Fruit fly (Drosophila melanogaster) whole organism, embryonic: ENCODE results near the gene CG33282.
A peak's percentile ranks its signal among the peaks of the same experiment; 100 is the strongest.

ENCODE experiments used
- B-H2 ChIP-seq: fragments of 200-800 bp; sonication (Bioruptor generic); optimal IDR thresholded peaks from 2 replicates; lab custom pipeline; 2018; ENCODE audit warnings: missing biosample characterization, mild to moderate bottlenecking, missing genetic modification characterization
- Blimp-1 ChIP-seq: fragments of 200-800 bp; sonication (Bioruptor generic); optimal IDR thresholded peaks from 3 replicates; lab custom pipeline; 2018; ENCODE audit warnings: missing biosample characterization, missing genetic modification characterization, mild to moderate bottlenecking, moderate library complexity, missing genetic modification reagents
- CG10274 ChIP-seq: fragments of 200-800 bp; sonication (Bioruptor generic); optimal IDR thresholded peaks from 3 replicates; lab custom pipeline; 2017; ENCODE audit warnings: missing biosample characterization, mild to moderate bottlenecking, missing genetic modification characterization
- CG10321 ChIP-seq: fragments of 200-800 bp; sonication (Bioruptor generic); IDR thresholded peaks from 2 replicates; pipeline ENCODE4 v1.3.6; 2022; ENCODE audit warnings: missing biosample characterization, missing genetic modification characterization
- CG10543 ChIP-seq: fragments of 200-800 bp; sonication (Bioruptor generic); optimal IDR thresholded peaks from 3 replicates; lab custom pipeline; 2017; ENCODE audit warnings: missing biosample characterization, mild to moderate bottlenecking, missing genetic modification characterization, moderate library complexity
- CG11093 ChIP-seq: fragments of 200-800 bp; sonication (Bioruptor generic); IDR thresholded peaks from 3 replicates; pipeline ENCODE4 v1.3.6; 2022; ENCODE audit warnings: missing biosample characterization, missing genetic modification characterization
- CG12155 ChIP-seq: fragments of 200-800 bp; sonication (Bioruptor generic); optimal IDR thresholded peaks from 3 replicates; lab custom pipeline; 2016; ENCODE audit warnings: missing biosample characterization, missing genetic modification characterization
- CG12391 ChIP-seq: fragments of 200-800 bp; sonication (Bioruptor generic); optimal IDR thresholded peaks from 3 replicates; lab custom pipeline; 2018; ENCODE audit warnings: missing biosample characterization, mild to moderate bottlenecking, missing genetic modification characterization, moderate library complexity
- CG12744 ChIP-seq: fragments of 200-800 bp; sonication (Bioruptor generic); optimal IDR thresholded peaks from 2 replicates; lab custom pipeline; 2016; ENCODE audit warnings: missing biosample characterization, missing genetic modification characterization
- CG13624 ChIP-seq: fragments of 200-800 bp; sonication (Bioruptor generic); optimal IDR thresholded peaks from 2 replicates; lab custom pipeline; 2016; ENCODE audit warnings: missing biosample characterization, missing genetic modification characterization
- CG1529 ChIP-seq: fragments of 200-800 bp; sonication (Bioruptor generic); optimal IDR thresholded peaks from 3 replicates; lab custom pipeline; 2018; ENCODE audit warnings: missing biosample characterization, missing genetic modification characterization
- CG15514 ChIP-seq: fragments of 200-800 bp; sonication (Bioruptor generic); optimal IDR thresholded peaks from 3 replicates; lab custom pipeline; 2017; ENCODE audit warnings: missing biosample characterization, missing genetic modification characterization, mild to moderate bottlenecking, moderate library complexity, missing genetic modification reagents
- CG16813 ChIP-seq: fragments of 200-800 bp; sonication (Bioruptor generic); IDR thresholded peaks from 3 replicates; pipeline ENCODE4 v1.3.6; 2022; ENCODE audit warnings: missing biosample characterization, missing genetic modification characterization; ENCODE audit not compliant: partially characterized antibody
- CG16863 ChIP-seq: fragments of 200-800 bp; sonication (Bioruptor generic); optimal IDR thresholded peaks from 3 replicates; lab custom pipeline; 2016; ENCODE audit warnings: missing biosample characterization, missing genetic modification characterization
- CG17359 ChIP-seq: fragments of 200-800 bp; sonication (Bioruptor generic); optimal IDR thresholded peaks from 3 replicates; lab custom pipeline; 2018; ENCODE audit warnings: missing biosample characterization, mild to moderate bottlenecking, missing genetic modification characterization, moderate library complexity
- CG18011 ChIP-seq: fragments of 200-800 bp; sonication (Bioruptor generic); optimal IDR thresholded peaks from 2 replicates; lab custom pipeline; 2017; ENCODE audit warnings: missing biosample characterization, missing genetic modification characterization, mild to moderate bottlenecking, moderate library complexity, missing genotype
- CG1832 ChIP-seq: fragments of 200-800 bp; sonication (Bioruptor generic); optimal IDR thresholded peaks from 2 replicates; lab custom pipeline; 2017; ENCODE audit warnings: missing biosample characterization, mild to moderate bottlenecking, missing genetic modification characterization, inconsistent platforms
- CG30020 ChIP-seq: fragments of 200-800 bp; optimal IDR thresholded peaks from 2 replicates; lab custom pipeline; 2019; ENCODE audit warnings: missing biosample characterization, mild to moderate bottlenecking, missing genetic modification characterization, moderate library complexity
- CG30431 ChIP-seq: fragments of 200-800 bp; sonication (Bioruptor generic); optimal IDR thresholded peaks from 2 replicates; lab custom pipeline; 2017; ENCODE audit warnings: missing biosample characterization, missing genetic modification characterization
- CG33557 ChIP-seq: fragments of 200-800 bp; sonication (Bioruptor generic); optimal IDR thresholded peaks from 2 replicates; lab custom pipeline; 2019; ENCODE audit warnings: missing biosample characterization, mild to moderate bottlenecking, missing genetic modification characterization, moderate library complexity
- CG34376 ChIP-seq: fragments of 200-800 bp; sonication (Bioruptor generic); optimal IDR thresholded peaks from 2 replicates; lab custom pipeline; 2018; ENCODE audit warnings: missing biosample characterization, mild to moderate bottlenecking, missing genetic modification characterization
- CG7839 ChIP-seq: fragments of 200-800 bp; sonication (Bioruptor generic); optimal IDR thresholded peaks from 3 replicates; lab custom pipeline; 2018; ENCODE audit warnings: missing biosample characterization, mild to moderate bottlenecking, missing genetic modification characterization, moderate library complexity
- CG9817 ChIP-seq: fragments of 200-800 bp; sonication (Bioruptor generic); optimal IDR thresholded peaks from 2 replicates; lab custom pipeline; 2018; ENCODE audit warnings: missing biosample characterization, mild to moderate bottlenecking, missing genetic modification characterization, moderate library complexity
- CG9876 ChIP-seq: fragments of 200-800 bp; sonication (Bioruptor generic); optimal IDR thresholded peaks from 2 replicates; lab custom pipeline; 2016; ENCODE audit warnings: missing biosample characterization, missing genetic modification characterization
- Eip74EF ChIP-seq, 2 experiments: fragments of 200-800 bp in 1 of 2; fragments of >200 bp in 1 of 2; sonication (Bioruptor generic) in 1 of 2; optimal IDR thresholded peaks; 2 replicates each; lab custom pipeline; 2017 to 2019; ENCODE audit warnings: missing biosample characterization in 2 of 2, missing genetic modification characterization in 2 of 2, mild to moderate bottlenecking in 1 of 2, moderate library complexity in 1 of 2
- Ets65A ChIP-seq: fragments of 200-800 bp; sonication (Bioruptor generic); peaks from one replicate; lab custom pipeline; 2016; ENCODE audit warnings: missing biosample characterization, missing genetic modification characterization
- HLH3B ChIP-seq: fragments of 200-800 bp; sonication (Bioruptor generic); IDR thresholded peaks from 2 replicates; pipeline ENCODE4 v1.3.6; 2022; ENCODE audit warnings: missing biosample characterization, missing genetic modification characterization
- Hr3 ChIP-seq: fragments of 200-800 bp; sonication (Bioruptor generic); optimal IDR thresholded peaks from 3 replicates; lab custom pipeline; 2016; ENCODE audit warnings: missing biosample characterization, missing genetic modification characterization
- NC2α ChIP-seq: fragments of 200-800 bp; sonication (Bioruptor generic); optimal IDR thresholded peaks from 2 replicates; lab custom pipeline; 2016; ENCODE audit warnings: missing biosample characterization, missing genetic modification characterization
- Neu2 ChIP-seq: fragments of 200-800 bp; sonication (Bioruptor generic); optimal IDR thresholded peaks from 3 replicates; lab custom pipeline; 2016; ENCODE audit warnings: missing biosample characterization, missing genetic modification characterization, borderline replicate concordance
- Nf-YB ChIP-seq: fragments of 200-800 bp; sonication (Bioruptor generic); optimal IDR thresholded peaks from 3 replicates; lab custom pipeline; 2019; ENCODE audit warnings: missing biosample characterization, mild to moderate bottlenecking, missing genetic modification characterization, moderate library complexity
- Rx ChIP-seq: fragments of 200-800 bp; sonication (Bioruptor generic); IDR thresholded peaks from 2 replicates; pipeline ENCODE4 v1.3.6; 2022; ENCODE audit warnings: missing biosample characterization, missing genetic modification characterization
- Sry-β ChIP-seq: fragments of 200-800 bp; sonication (Bioruptor generic); optimal IDR thresholded peaks from 2 replicates; lab custom pipeline; 2018; ENCODE audit warnings: missing biosample characterization, mild to moderate bottlenecking, missing genetic modification characterization, moderate library complexity
- ap ChIP-seq: fragments of 200-800 bp; sonication (Bioruptor generic); IDR thresholded peaks from 2 replicates; pipeline ENCODE4 v1.3.6; 2022; ENCODE audit warnings: missing biosample characterization, missing genetic modification characterization
- ara ChIP-seq: fragments of 200-800 bp; sonication (Bioruptor generic); IDR thresholded peaks from 2 replicates; pipeline ENCODE4 v1.3.6; 2022; ENCODE audit warnings: missing biosample characterization, missing genetic modification characterization
- bcd ChIP-seq: fragments of 200-800 bp; sonication (Bioruptor generic); optimal IDR thresholded peaks from 2 replicates; lab custom pipeline; 2017; ENCODE audit warnings: missing biosample characterization, mild to moderate bottlenecking, missing genetic modification characterization
- crc ChIP-seq: fragments of 200-800 bp; sonication (Bioruptor generic); optimal IDR thresholded peaks from 2 replicates; lab custom pipeline; 2016; ENCODE audit warnings: missing biosample characterization, missing genetic modification characterization
- cwo ChIP-seq: fragments of 200-800 bp; sonication (Bioruptor generic); optimal IDR thresholded peaks from 3 replicates; lab custom pipeline; 2017; ENCODE audit warnings: missing biosample characterization, missing genetic modification characterization, mild to moderate bottlenecking, moderate library complexity, missing genetic modification reagents
- dm ChIP-seq: fragments of 200-800 bp; sonication (Bioruptor generic); optimal IDR thresholded peaks from 3 replicates; lab custom pipeline; 2016; ENCODE audit warnings: missing biosample characterization, missing genetic modification characterization
- emc ChIP-seq: fragments of 200-800 bp; sonication (Bioruptor generic); optimal IDR thresholded peaks from 2 replicates; lab custom pipeline; 2016; ENCODE audit warnings: missing biosample characterization, missing genetic modification characterization
- fu2 ChIP-seq: fragments of 200-800 bp; sonication (Bioruptor generic); optimal IDR thresholded peaks from 2 replicates; lab custom pipeline; 2016; ENCODE audit warnings: missing biosample characterization, missing genetic modification characterization
- hth ChIP-seq: fragments of >200 bp; optimal IDR thresholded peaks from 2 replicates; lab custom pipeline; 2017; ENCODE audit warnings: inconsistent platforms
- ken ChIP-seq: fragments of 200-800 bp; sonication (Bioruptor generic); IDR thresholded peaks from 3 replicates; pipeline ENCODE4 v1.3.6; 2022; ENCODE audit warnings: missing biosample characterization, missing genetic modification characterization
- lov ChIP-seq, 2 experiments: fragments of 200-800 bp in 1 of 2; fragments of >200 bp in 1 of 2; sonication (Bioruptor generic) in 1 of 2; IDR thresholded peaks in 1 of 2; optimal IDR thresholded peaks in 1 of 2; 2 replicates in 1 of 2; 3 replicates in 1 of 2; pipeline versions ENCODE4 v1.3.6 to Lab custom; 2017 to 2022; ENCODE audit warnings: missing biosample characterization in 1 of 2, missing genetic modification characterization in 1 of 2
- mirr ChIP-seq: fragments of 200-800 bp; sonication (Bioruptor generic); optimal IDR thresholded peaks from 3 replicates; lab custom pipeline; 2018; ENCODE audit warnings: missing biosample characterization, mild to moderate bottlenecking, missing genetic modification characterization
- sisA ChIP-seq: fragments of 200-800 bp; sonication (Bioruptor generic); IDR thresholded peaks from 2 replicates; pipeline ENCODE4 v1.3.6; 2022; ENCODE audit warnings: missing biosample characterization, missing genetic modification characterization
- slp2 ChIP-seq: fragments of 200-800 bp; sonication (Bioruptor generic); optimal IDR thresholded peaks from 2 replicates; lab custom pipeline; 2016; ENCODE audit warnings: missing biosample characterization, missing genetic modification characterization
- ssp ChIP-seq: fragments of 200-800 bp; sonication (Bioruptor generic); IDR thresholded peaks from 2 replicates; pipeline ENCODE4 v1.3.6; 2022; ENCODE audit warnings: missing biosample characterization, missing genetic modification characterization
- twi ChIP-seq: fragments of 200-800 bp; optimal IDR thresholded peaks from 2 replicates; lab custom pipeline; 2019; ENCODE audit warnings: missing biosample characterization, mild to moderate bottlenecking, missing genetic modification characterization, moderate library complexity

Gene CG33282

dm6 chr2L:3338566-3339215, 11.0 kb downstream of the CG33282 start (continued):
- TF ChIP-seq CG12744 (GFP tag; lab: Kevin White, UChicago), result peak; percentile 47
- peak; percentile 54 for TF ChIP-seq ap (GFP tag; lab: Robert Waterston, UW)
- peak; percentile 88 for TF ChIP-seq slp2 (GFP tag; lab: Kevin White, UChicago)
- no peak for TF ChIP-seq Eip74EF (GFP tag; optimal IDR thresholded peaks at IDR 0.05; lab: Kevin White, UChicago)
- TF ChIP-seq CG30020, result no peak
- TF ChIP-seq Ets65A, result peak; percentile 96
- TF ChIP-seq CG33557 (GFP tag; lab: Kevin White, UChicago), result peak; percentile 39
- TF ChIP-seq Nf-YB, result peak; percentile 56
- no peak for TF ChIP-seq emc (GFP tag; lab: Kevin White, UChicago)
- peak; percentile 38 for TF ChIP-seq fu2
- peak; percentile 88 for TF ChIP-seq ara (GFP tag; lab: Robert Waterston, UW)
- no peak for TF ChIP-seq CG10543 (GFP tag; lab: Kevin White, UChicago)
- TF ChIP-seq mirr (GFP tag; lab: Kevin White, UChicago), result no peak
- TF ChIP-seq hth (lab: Kevin White, UChicago), result no peak
- TF ChIP-seq Blimp-1 (GFP tag; lab: Kevin White, UChicago), result peak; percentile 90
- TF ChIP-seq B-H2 (GFP tag; lab: Kevin White, UChicago), result no peak
- peak; percentile 88 for TF ChIP-seq CG12391 (tag; lab: Kevin White, UChicago)
- peak; percentile 87 for TF ChIP-seq CG16863 (GFP tag; lab: Kevin White, UChicago)
- peak; percentile 73 for TF ChIP-seq ssp (GFP tag; lab: Robert Waterston, UW)
- no peak for TF ChIP-seq cwo (GFP tag; lab: Kevin White, UChicago)
- TF ChIP-seq Rx (GFP tag; lab: Robert Waterston, UW), result peak; percentile 79
- peak; percentile 83 for TF ChIP-seq CG7839 (tag; lab: Kevin White, UChicago)
- TF ChIP-seq CG13624, result no peak
- TF ChIP-seq CG34376 (GFP tag; lab: Kevin White, UChicago), result no peak
- peak; percentile 66 for TF ChIP-seq dm
- peak; percentile 59 for TF ChIP-seq CG30431 (GFP tag; lab: Kevin White, UChicago)
- TF ChIP-seq CG1832 (GFP tag; lab: Kevin White, UChicago), result no peak
- peak; percentile 82 for TF ChIP-seq crc (GFP tag; lab: Kevin White, UChicago)
- TF ChIP-seq CG17359 (tag; lab: Kevin White, UChicago), result peak; percentile 80
- TF ChIP-seq Sry-β (GFP tag; lab: Kevin White, UChicago), result peak; percentile 24
- TF ChIP-seq lov (optimal IDR thresholded peaks at IDR 0.05; lab: Kevin White, UChicago), result no peak
- peak; percentile 73; the same call in 1 of the 3 replicates for TF ChIP-seq lov (GFP tag; IDR thresholded peaks at IDR 0.05; lab: Robert Waterston, UW)
- no peak for TF ChIP-seq Neu2 (GFP tag; lab: Kevin White, UChicago)
- no peak for TF ChIP-seq CG18011 (GFP tag; lab: Kevin White, UChicago)
- peak; percentile 80 for TF ChIP-seq HLH3B (GFP tag; lab: Robert Waterston, UW)
- TF ChIP-seq CG9876 (GFP tag; lab: Kevin White, UChicago), result peak; percentile 45
- peak; percentile 47 for TF ChIP-seq CG12155
- peak; percentile 73 for TF ChIP-seq NC2α (GFP tag; lab: Kevin White, UChicago)
- TF ChIP-seq CG9817 (tag; lab: Kevin White, UChicago), result peak; percentile 10
- peak; percentile 68 for TF ChIP-seq bcd (GFP tag; lab: Kevin White, UChicago)
- TF ChIP-seq ken (GFP tag; lab: Robert Waterston, UW), result peak; percentile 94
- TF ChIP-seq CG15514 (GFP tag; lab: Kevin White, UChicago), result no peak
- TF ChIP-seq sisA (GFP tag; lab: Robert Waterston, UW), result peak; percentile 91
- no peak for TF ChIP-seq CG10321 (GFP tag; lab: Robert Waterston, UW)
- peak; percentile 83 for TF ChIP-seq CG11093 (GFP tag; lab: Robert Waterston, UW)
- TF ChIP-seq twi (tag; lab: Kevin White, UChicago), result peak; percentile 53
- peak; percentile 87 for TF ChIP-seq Hr3
- no peak for TF ChIP-seq CG16813 (GFP tag; lab: Robert Waterston, UW)
- TF ChIP-seq CG1529, result peak; percentile 86
- no peak for TF ChIP-seq CG10274 (GFP tag; lab: Kevin White, UChicago)
